Worm (Caenorhabditis elegans): ENCODE measurements around the gene ced-10.

The ced-10 gene

DNA sequence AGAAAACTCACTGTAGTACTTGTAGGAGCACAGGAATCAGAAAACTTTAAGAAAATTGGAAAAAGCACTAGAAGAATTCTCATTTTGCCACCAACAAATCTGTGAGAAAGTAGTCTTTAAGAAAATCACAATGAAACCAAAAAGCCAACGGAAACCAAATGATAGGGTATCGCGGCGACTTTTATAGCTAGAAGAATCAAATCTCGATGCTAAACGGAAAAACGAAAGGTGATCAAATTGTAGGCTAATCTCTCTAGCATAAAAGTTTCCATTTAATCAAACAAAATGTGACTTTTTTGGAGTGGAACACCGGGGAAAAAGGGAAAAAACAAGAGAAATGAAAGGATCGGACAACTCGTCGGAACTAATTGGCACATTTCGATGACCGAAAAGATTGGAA, 13.0 kb downstream of the ced-10 start, which contains the start of gene C09G12.17 (continued):
- TF ChIP-seq egl-43 (GFP tag; IDR thresholded peaks at IDR 0.05) (no peak), snpc-4 (tag; optimal IDR thresholded peaks at IDR 0.05) (no peak), pqm-1 (tag; optimal IDR thresholded peaks at IDR 0.05) (no peak)

- no peak for TF ChIP-seq F37D6.2 (tag; optimal IDR thresholded peaks at IDR 0.05)
- no peak for TF ChIP-seq dmd-8 (GFP tag; IDR thresholded peaks at IDR 0.05)
- TF ChIP-seq fkh-10 (GFP tag; optimal IDR thresholded peaks at IDR 0.05), result no peak
- no peak for TF ChIP-seq cey-2 (tag; optimal IDR thresholded peaks at IDR 0.05; ENCODE audit: borderline replicate concordance, insufficient read depth)
- TF ChIP-seq ces-1 (GFP tag; optimal IDR thresholded peaks at IDR 0.05), result no peak
- no peak for TF ChIP-seq ceh-20 (GFP tag; IDR thresholded peaks at IDR 0.05)
- no peak for TF ChIP-seq nhr-28 (tag; optimal IDR thresholded peaks at IDR 0.05)
- TF ChIP-seq lin-1 (GFP tag; IDR thresholded peaks at IDR 0.05), result no peak
- TF ChIP-seq mdl-1 (tag; optimal IDR thresholded peaks at IDR 0.05), result no peak
- TF ChIP-seq lir-3 (tag; optimal IDR thresholded peaks at IDR 0.05), result no peak
Measured at ce11 chrIV:3493310-3493709, 16.0 kb downstream of the ced-10 start, which contains the start of gene srz-79. Gene srz-79 (plus strand): TSS chrIV:3493610.

ce11 chrIV:3491477-3491876, 17.9 kb downstream of the ced-10 start, which contains the start of gene srz-78:
Gene srz-78 (plus strand): TSS chrIV:3491777.
- TF ChIP-seq T20F7.1 (GFP tag; optimal IDR thresholded peaks at IDR 0.05) (no peak), zip-2 (tag; optimal IDR thresholded peaks at IDR 0.05) (no peak), unc-62 (GFP tag; optimal IDR thresholded peaks at IDR 0.05 in 1 of 2) (no peak), unc-62 (tag; optimal IDR thresholded peaks at IDR 0.05) (no peak), lin-39 (tag; optimal IDR thresholded peaks at IDR 0.05) (no peak), mes-2 (tag; optimal IDR thresholded peaks at IDR 0.05; ENCODE audit: poor library complexity, severe bottlenecking) (no peak), zfp-3 (GFP tag; conservative IDR thresholded peaks at IDR 0.05) (no peak), tra-1 (GFP tag; IDR thresholded peaks at IDR 0.05) (no peak), ctbp-1 (GFP tag; IDR thresholded peaks at IDR 0.05) (no peak), jun-1 (tag; optimal IDR thresholded peaks at IDR 0.05) (no peak)

DNA sequence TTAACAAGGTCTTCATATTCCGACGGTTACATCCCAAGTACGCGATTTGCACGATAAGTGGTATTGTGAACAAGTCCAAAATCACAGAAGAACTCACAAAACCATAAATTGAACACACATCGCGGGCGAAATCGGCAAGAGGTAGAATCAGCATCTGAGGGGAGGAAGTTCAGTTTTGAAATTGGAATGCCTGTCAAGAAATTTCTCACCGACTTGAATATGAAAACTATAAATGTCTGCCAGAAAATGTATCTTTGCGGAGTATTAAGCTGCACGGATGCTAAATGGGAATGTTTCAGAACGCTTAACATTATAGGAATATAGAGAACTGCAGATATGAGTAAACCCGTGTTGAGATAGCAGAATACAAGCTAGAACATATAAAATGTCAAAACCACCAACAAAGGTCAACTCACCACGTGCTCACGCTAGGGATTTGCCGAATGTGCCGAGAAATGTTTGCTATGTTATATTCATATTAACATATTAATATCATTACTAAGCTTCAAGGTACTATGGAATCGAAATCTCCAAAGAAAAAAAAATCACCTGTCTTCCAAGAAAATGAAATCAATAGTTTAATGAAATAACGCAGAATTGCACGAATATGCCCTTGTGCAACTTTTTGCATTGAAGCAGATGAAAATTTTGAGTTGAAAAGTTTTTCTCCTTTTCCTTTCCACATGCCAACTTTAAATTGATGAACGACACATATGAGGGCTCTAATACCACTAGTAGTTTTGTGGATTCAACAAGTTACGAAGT, 26.9 kb downstream of the ced-10 start, which contains the start of gene srz-82:
Gene srz-82, plus strand, starts transcription at position 701 of the 765 bp plus-strand sequence.
- no peak for TF ChIP-seq php-3 (GFP tag; IDR thresholded peaks at IDR 0.05)
- no peak for TF ChIP-seq zag-1 (tag; optimal IDR thresholded peaks at IDR 0.05)
- peak in 1 of 2 experiments; percentile 96 for TF ChIP-seq unc-62 (GFP tag; optimal IDR thresholded peaks at IDR 0.05 in 1 of 2)
- TF ChIP-seq unc-62 (tag; optimal IDR thresholded peaks at IDR 0.05), result no peak

DNA sequence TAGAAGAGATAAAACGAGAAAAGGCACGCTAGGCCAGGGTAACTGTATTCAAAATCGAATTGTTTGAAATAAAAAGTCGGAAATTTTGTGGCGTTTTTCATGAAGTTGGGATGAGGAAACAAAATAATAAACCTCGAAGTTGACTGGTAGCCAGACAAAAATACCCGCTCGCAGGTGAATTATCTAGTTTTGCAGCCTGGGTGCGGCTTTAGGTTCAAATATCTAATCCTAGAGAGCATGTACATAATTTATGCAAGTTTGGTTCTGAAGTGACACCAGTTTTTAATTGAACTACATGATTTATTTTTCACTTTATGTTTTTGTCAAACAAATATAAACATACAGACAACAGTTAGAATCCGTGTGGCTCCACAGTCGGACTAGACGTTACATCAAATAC, 27.6 kb downstream of the ced-10 start, which contains the start of gene srz-37:
Gene srz-37, minus strand, starts transcription at position 101 of the 400 bp plus-strand sequence.
- TF ChIP-seq ztf-7 (tag; optimal IDR thresholded peaks at IDR 0.05), result no peak
- TF ChIP-seq ceh-28 (tag; optimal IDR thresholded peaks at IDR 0.05), result no peak
- TF ChIP-seq daf-8 (GFP tag; IDR thresholded peaks at IDR 0.05), result no peak

DNA sequence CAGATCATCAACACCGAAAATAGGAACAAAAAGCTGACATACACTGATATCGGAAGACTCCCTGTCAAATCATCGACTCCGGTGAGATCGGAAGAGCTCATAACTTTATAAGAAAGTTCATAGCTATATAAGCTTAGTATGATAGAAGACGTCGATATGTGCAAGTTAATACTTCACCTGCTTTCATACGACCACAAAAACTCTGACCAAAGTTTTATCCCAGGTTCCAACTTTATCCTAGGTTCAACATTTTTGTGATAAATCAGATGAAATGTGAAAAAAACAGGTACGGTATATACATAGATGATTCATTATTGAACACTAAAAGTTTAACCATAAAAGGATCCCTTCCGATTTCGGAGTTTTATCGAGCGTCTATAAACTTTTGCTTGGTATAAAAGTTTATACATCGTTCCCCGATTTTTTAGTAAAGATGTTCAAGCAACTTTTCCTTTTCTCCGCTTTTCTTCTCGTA, 30.4 kb downstream of the ced-10 start, which contains the start of the genes srz-70 and C09G12.5:
Gene srz-70, minus strand, starts transcription at position 101 of the 475 bp plus-strand sequence.
Gene C09G12.5, plus strand, starts transcription at position 425 of the 475 bp plus-strand sequence.
- no peak for TF ChIP-seq mes-2 (tag; optimal IDR thresholded peaks at IDR 0.05; ENCODE audit: poor library complexity, severe bottlenecking)
- TF ChIP-seq dve-1 (tag; optimal IDR thresholded peaks at IDR 0.05; ENCODE audit: insufficient read depth), result no peak
- TF ChIP-seq Y75B8A.6 (GFP tag; IDR thresholded peaks at IDR 0.05), result no peak
- no peak for TF ChIP-seq ces-1 (GFP tag; optimal IDR thresholded peaks at IDR 0.05)
- TF ChIP-seq daf-12 (tag; optimal IDR thresholded peaks at IDR 0.05), result no peak
- TF ChIP-seq daf-8 (GFP tag; IDR thresholded peaks at IDR 0.05), result no peak
- TF ChIP-seq mxl-2 (GFP tag; conservative IDR thresholded peaks at IDR 0.05), result no peak
- TF ChIP-seq ztf-11 (tag; optimal IDR thresholded peaks at IDR 0.05), result no peak
- TF ChIP-seq pha-4 (GFP tag; IDR thresholded peaks at IDR 0.05), result no peak
- no peak for TF ChIP-seq pha-4 (tag; optimal IDR thresholded peaks at IDR 0.05)
